Fruit fly (Drosophila melanogaster) whole organism, embryonic: ENCODE data around the gene CG13476.

Source experiments
- CG10267 ChIP-seq: fragments of 200-800 bp; sonication (Bioruptor generic); optimal IDR thresholded peaks from 2 replicates; lab custom pipeline; 2018; ENCODE audit warnings: missing biosample characterization, mild to moderate bottlenecking, missing genetic modification characterization, moderate library complexity
- CG10366 ChIP-seq: fragments of 200-800 bp; sonication (Bioruptor generic); IDR thresholded peaks from 2 replicates; pipeline ENCODE4 v1.3.6; 2022; ENCODE audit warnings: missing biosample characterization, missing genetic modification characterization
- CG11093 ChIP-seq: fragments of 200-800 bp; sonication (Bioruptor generic); IDR thresholded peaks from 3 replicates; pipeline ENCODE4 v1.3.6; 2022; ENCODE audit warnings: missing biosample characterization, missing genetic modification characterization
- CG12391 ChIP-seq: fragments of 200-800 bp; sonication (Bioruptor generic); optimal IDR thresholded peaks from 3 replicates; lab custom pipeline; 2018; ENCODE audit warnings: missing biosample characterization, mild to moderate bottlenecking, missing genetic modification characterization, moderate library complexity
- CG13424 ChIP-seq: fragments of 200-800 bp; sonication (Bioruptor generic); optimal IDR thresholded peaks from 2 replicates; lab custom pipeline; 2019; ENCODE audit warnings: missing biosample characterization, mild to moderate bottlenecking, missing genetic modification characterization, moderate library complexity
- CG14667 ChIP-seq: fragments of 200-800 bp; sonication (Bioruptor generic); IDR thresholded peaks from 2 replicates; pipeline ENCODE4 v1.3.6; 2022; ENCODE audit warnings: missing biosample characterization, missing genetic modification characterization
- CG15073 ChIP-seq: fragments of 200-800 bp; sonication (Bioruptor generic); optimal IDR thresholded peaks from 2 replicates; lab custom pipeline; 2016; ENCODE audit warnings: missing biosample characterization, missing genetic modification characterization
- CG15601 ChIP-seq: fragments of 200-800 bp; sonication (Bioruptor generic); optimal IDR thresholded peaks from 3 replicates; lab custom pipeline; 2019; ENCODE audit warnings: missing biosample characterization, mild to moderate bottlenecking, missing genetic modification characterization, moderate library complexity
- CG17359 ChIP-seq: fragments of 200-800 bp; sonication (Bioruptor generic); optimal IDR thresholded peaks from 3 replicates; lab custom pipeline; 2018; ENCODE audit warnings: missing biosample characterization, mild to moderate bottlenecking, missing genetic modification characterization, moderate library complexity
- CG2712 ChIP-seq: fragments of 200-800 bp; optimal IDR thresholded peaks from 3 replicates; lab custom pipeline; 2019; ENCODE audit warnings: missing biosample characterization, mild to moderate bottlenecking, missing genetic modification characterization, moderate library complexity
- CG3847 ChIP-seq: fragments of 200-800 bp; sonication (Bioruptor generic); IDR thresholded peaks from 2 replicates; pipeline ENCODE4 v1.3.6; 2022; ENCODE audit warnings: missing biosample characterization, missing genetic modification characterization
- CG4820 ChIP-seq: fragments of 200-800 bp; sonication (Bioruptor generic); optimal IDR thresholded peaks from 3 replicates; lab custom pipeline; 2016; ENCODE audit warnings: missing biosample characterization, missing genetic modification characterization
- CG6813 ChIP-seq: fragments of 200-800 bp; sonication (Bioruptor generic); optimal IDR thresholded peaks from 2 replicates; lab custom pipeline; 2017; ENCODE audit warnings: missing biosample characterization, missing genetic modification characterization, mild to moderate bottlenecking, moderate library complexity, missing genetic modification reagents
- CG7745 ChIP-seq: fragments of 200-800 bp; sonication (Bioruptor generic); optimal IDR thresholded peaks from 2 replicates; lab custom pipeline; 2018; ENCODE audit warnings: missing biosample characterization, mild to moderate bottlenecking, missing genetic modification characterization, moderate library complexity
- CG7928 ChIP-seq: fragments of 200-800 bp; sonication (Bioruptor generic); optimal IDR thresholded peaks from 2 replicates; lab custom pipeline; 2017; ENCODE audit warnings: missing biosample characterization, mild to moderate bottlenecking, missing genetic modification characterization
- CG8281 ChIP-seq: fragments of 200-800 bp; sonication (Bioruptor generic); optimal IDR thresholded peaks from 2 replicates; lab custom pipeline; 2018; ENCODE audit warnings: missing biosample characterization, mild to moderate bottlenecking, missing genetic modification characterization, moderate library complexity
- CG9797 ChIP-seq: fragments of 200-800 bp; sonication (Bioruptor generic); optimal IDR thresholded peaks from 3 replicates; lab custom pipeline; 2018; ENCODE audit warnings: missing biosample characterization, mild to moderate bottlenecking, missing genetic modification characterization
- Camta ChIP-seq: fragments of 200-800 bp; sonication (Bioruptor generic); optimal IDR thresholded peaks from 2 replicates; lab custom pipeline; 2016; ENCODE audit warnings: missing biosample characterization, missing genetic modification characterization
- Dad ChIP-seq: fragments of 200-800 bp; sonication (Bioruptor generic); optimal IDR thresholded peaks from 3 replicates; lab custom pipeline; 2016; ENCODE audit warnings: missing biosample characterization, missing genetic modification characterization
- Mes4 ChIP-seq: fragments of 200-800 bp; sonication (Bioruptor generic); optimal IDR thresholded peaks from 2 replicates; lab custom pipeline; 2016; ENCODE audit warnings: missing biosample characterization, missing genetic modification characterization
- Myb ChIP-seq: fragments of 200-800 bp; sonication (Bioruptor generic); optimal IDR thresholded peaks from 2 replicates; lab custom pipeline; 2016; ENCODE audit warnings: missing biosample characterization, missing genetic modification characterization
- Side ChIP-seq: fragments of 200-800 bp; sonication (Bioruptor generic); optimal IDR thresholded peaks from 2 replicates; lab custom pipeline; 2016; ENCODE audit warnings: missing biosample characterization, missing genetic modification characterization
- Sox100B ChIP-seq: fragments of 200-800 bp; sonication (Bioruptor generic); optimal IDR thresholded peaks from 3 replicates; lab custom pipeline; 2018; ENCODE audit warnings: missing biosample characterization, mild to moderate bottlenecking, missing genetic modification characterization
- Ssrp ChIP-seq: fragments of 200-800 bp; sonication (Bioruptor generic); optimal IDR thresholded peaks from 2 replicates; lab custom pipeline; 2018; ENCODE audit warnings: missing biosample characterization, mild to moderate bottlenecking, missing genetic modification characterization, moderate library complexity
- Vsx1 ChIP-seq: fragments of 200-800 bp; sonication (Bioruptor generic); optimal IDR thresholded peaks from 2 replicates; lab custom pipeline; 2017; ENCODE audit warnings: missing biosample characterization, mild to moderate bottlenecking, missing genetic modification characterization, missing genetic modification reagents
- bcd ChIP-seq: fragments of 200-800 bp; sonication (Bioruptor generic); optimal IDR thresholded peaks from 2 replicates; lab custom pipeline; 2017; ENCODE audit warnings: missing biosample characterization, mild to moderate bottlenecking, missing genetic modification characterization
- caup ChIP-seq: fragments of 200-800 bp; sonication (Bioruptor generic); optimal IDR thresholded peaks from 3 replicates; lab custom pipeline; 2017; ENCODE audit warnings: missing biosample characterization, mild to moderate bottlenecking, missing genetic modification characterization, moderate library complexity; ENCODE audit not compliant: severe bottlenecking
- chn ChIP-seq: fragments of 200-800 bp; sonication (Bioruptor generic); optimal IDR thresholded peaks from 2 replicates; lab custom pipeline; 2016; ENCODE audit warnings: missing biosample characterization, missing genetic modification characterization
- ci ChIP-seq: fragments of 200-800 bp; sonication (Bioruptor generic); IDR thresholded peaks from 3 replicates; pipeline ENCODE4 v1.3.6; 2022; ENCODE audit warnings: missing biosample characterization, missing genetic modification characterization
- croc ChIP-seq: fragments of 200-800 bp; sonication (Bioruptor generic); conservative IDR thresholded peaks from 3 replicates; pipeline ENCODE4 v1.3.6; 2022; ENCODE audit warnings: missing biosample characterization, missing genetic modification characterization
- cwo ChIP-seq: fragments of 200-800 bp; sonication (Bioruptor generic); optimal IDR thresholded peaks from 3 replicates; lab custom pipeline; 2017; ENCODE audit warnings: missing biosample characterization, missing genetic modification characterization, mild to moderate bottlenecking, moderate library complexity, missing genetic modification reagents
- dm ChIP-seq: fragments of 200-800 bp; sonication (Bioruptor generic); optimal IDR thresholded peaks from 3 replicates; lab custom pipeline; 2016; ENCODE audit warnings: missing biosample characterization, missing genetic modification characterization
- dmrt99B ChIP-seq: fragments of 200-800 bp; sonication (Bioruptor generic); optimal IDR thresholded peaks from 2 replicates; lab custom pipeline; 2018; ENCODE audit warnings: missing biosample characterization, mild to moderate bottlenecking, missing genetic modification characterization, moderate library complexity
- gfzf ChIP-seq: fragments of 200-800 bp; sonication (Bioruptor generic); optimal IDR thresholded peaks from 2 replicates; lab custom pipeline; 2016; ENCODE audit warnings: missing biosample characterization, mild to moderate bottlenecking, missing genetic modification characterization, moderate library complexity
- grau ChIP-seq: fragments of 200-800 bp; optimal IDR thresholded peaks from 3 replicates; lab custom pipeline; 2019; ENCODE audit warnings: missing biosample characterization, mild to moderate bottlenecking, missing genetic modification characterization, moderate library complexity
- h ChIP-seq: fragments of >200 bp; optimal IDR thresholded peaks from 2 replicates; lab custom pipeline; 2017
- ham ChIP-seq: fragments of 200-800 bp; sonication (Bioruptor generic); IDR thresholded peaks from 2 replicates; pipeline ENCODE4 v1.3.6; 2022; ENCODE audit warnings: missing biosample characterization, missing genetic modification characterization
- kah ChIP-seq: fragments of 200-800 bp; sonication (Bioruptor generic); optimal IDR thresholded peaks from 2 replicates; lab custom pipeline; 2018; ENCODE audit warnings: missing biosample characterization, mild to moderate bottlenecking, missing genetic modification characterization
- ken ChIP-seq: fragments of 200-800 bp; sonication (Bioruptor generic); IDR thresholded peaks from 3 replicates; pipeline ENCODE4 v1.3.6; 2022; ENCODE audit warnings: missing biosample characterization, missing genetic modification characterization
- kni ChIP-seq: fragments of 200-800 bp; sonication (Bioruptor generic); optimal IDR thresholded peaks from 3 replicates; lab custom pipeline; 2017; ENCODE audit warnings: mild to moderate bottlenecking, missing biosample characterization, missing genetic modification reagents, missing genetic modification characterization
- psq ChIP-seq: fragments of 200-800 bp; sonication (Bioruptor generic); optimal IDR thresholded peaks from 2 replicates; lab custom pipeline; 2017; ENCODE audit warnings: missing biosample characterization, missing genetic modification characterization
- repo ChIP-seq: fragments of 200-800 bp; sonication (Bioruptor generic); optimal IDR thresholded peaks from 2 replicates; lab custom pipeline; 2016; ENCODE audit warnings: missing biosample characterization, missing genetic modification characterization
- rib ChIP-seq: fragments of 200-800 bp; sonication (Bioruptor generic); IDR thresholded peaks from 2 replicates; pipeline ENCODE4 v1.3.6; 2022; ENCODE audit warnings: missing biosample characterization, missing genetic modification characterization
- run ChIP-seq: fragments of 200-800 bp; sonication (Bioruptor generic); optimal IDR thresholded peaks from 3 replicates; lab custom pipeline; 2018; ENCODE audit warnings: missing biosample characterization, mild to moderate bottlenecking, missing genetic modification characterization
- sc ChIP-seq, 3 experiments: fragments of >200 bp in 2 of 3; fragments of 200-800 bp in 1 of 3; sonication (Bioruptor generic) in 1 of 3; optimal IDR thresholded peaks; 2 replicates in 2 of 3; 3 replicates in 1 of 3; lab custom pipeline; 2017; ENCODE audit warnings: mild to moderate bottlenecking in 1 of 3, missing biosample characterization in 1 of 3, missing genetic modification characterization in 1 of 3, missing genetic modification reagents in 1 of 3
- sens ChIP-seq: fragments of 200-800 bp; sonication (Bioruptor generic); peaks from one replicate; lab custom pipeline; 2016; ENCODE audit warnings: missing biosample characterization, missing genetic modification characterization
- slp2 ChIP-seq: fragments of 200-800 bp; sonication (Bioruptor generic); optimal IDR thresholded peaks from 2 replicates; lab custom pipeline; 2016; ENCODE audit warnings: missing biosample characterization, missing genetic modification characterization
- tgo ChIP-seq: fragments of 200-800 bp; sonication (Bioruptor generic); IDR thresholded peaks from 3 replicates; pipeline ENCODE4 v1.3.6; 2022; ENCODE audit warnings: missing biosample characterization, missing genetic modification characterization
- unpg ChIP-seq: fragments of 200-800 bp; sonication (Bioruptor generic); optimal IDR thresholded peaks from 3 replicates; lab custom pipeline; 2018; ENCODE audit warnings: missing biosample characterization, mild to moderate bottlenecking, missing genetic modification characterization, moderate library complexity
- wdn ChIP-seq: fragments of 200-800 bp; sonication (Bioruptor generic); IDR thresholded peaks from 2 replicates; pipeline ENCODE4 v1.3.6; 2022; ENCODE audit warnings: missing biosample characterization, missing genetic modification characterization

The CG13476 gene

dm6 chr3L:14665802-14666351 is 39.4 kb upstream of the CG13476 start (continued):
- peak; percentile 88 for TF ChIP-seq Mes4
- TF ChIP-seq sc (optimal IDR thresholded peaks at IDR 0.05; lab: Kevin White, UChicago) = no peak
- peak; percentile 83 for TF ChIP-seq sc (GFP tag; optimal IDR thresholded peaks at IDR 0.05; lab: Kevin White, UChicago)
- TF ChIP-seq CG2712 (tag; lab: Kevin White, UChicago) = peak; percentile 94
- TF ChIP-seq Sox100B (GFP tag; lab: Kevin White, UChicago) = peak; percentile 80
- TF ChIP-seq slp2 = peak; percentile 88
- peak; percentile 85 for TF ChIP-seq tgo (GFP tag; lab: Robert Waterston, UW)
- peak; percentile 51 for TF ChIP-seq CG7928 (GFP tag; lab: Kevin White, UChicago)
- peak; percentile 78; the same call in 2 of the 3 replicates for TF ChIP-seq CG11093
- peak; percentile 83 for TF ChIP-seq dm
- peak; percentile 95 for TF ChIP-seq ci
- peak; percentile 26 for TF ChIP-seq CG7745 (tag; lab: Kevin White, UChicago)
- peak; percentile 87 for TF ChIP-seq repo (GFP tag; lab: Kevin White, UChicago)
- TF ChIP-seq h (lab: Kevin White, UChicago) = no peak
- TF ChIP-seq CG3847 (GFP tag; lab: Robert Waterston, UW) = peak; percentile 76
- TF ChIP-seq CG12391 (tag; lab: Kevin White, UChicago) = peak; percentile 93
- TF ChIP-seq dmrt99B (tag; lab: Kevin White, UChicago) = peak; percentile 91
- TF ChIP-seq unpg (GFP tag; lab: Kevin White, UChicago) = peak; percentile 92
- TF ChIP-seq wdn (GFP tag; lab: Robert Waterston, UW) = peak; percentile 65
- no peak for TF ChIP-seq ham (GFP tag; lab: Robert Waterston, UW)
- peak; percentile 89 for TF ChIP-seq Dad (GFP tag; lab: Kevin White, UChicago)
- peak; percentile 79 for TF ChIP-seq croc (GFP tag; lab: Robert Waterston, UW)
- TF ChIP-seq CG17359 (tag; lab: Kevin White, UChicago) = peak; percentile 92
- peak; percentile 90 for TF ChIP-seq CG15601 (tag; lab: Kevin White, UChicago)
- TF ChIP-seq sens = peak; percentile 99
- peak; percentile 91 for TF ChIP-seq CG4820 (GFP tag; lab: Kevin White, UChicago)
- TF ChIP-seq caup (GFP tag; lab: Kevin White, UChicago) = peak; percentile 90
- peak; percentile 23 for TF ChIP-seq kni (GFP tag; lab: Kevin White, UChicago)
- TF ChIP-seq CG10366 = peak; percentile 81
- peak; percentile 84 for TF ChIP-seq run
- TF ChIP-seq CG14667 (GFP tag; lab: Robert Waterston, UW) = peak; percentile 87
- peak; percentile 75 for TF ChIP-seq Vsx1 (GFP tag; lab: Kevin White, UChicago)
- peak; percentile 85 for TF ChIP-seq Ssrp (tag; lab: Kevin White, UChicago)
- TF ChIP-seq CG10267 (tag; lab: Kevin White, UChicago) = peak; percentile 85
- TF ChIP-seq psq (GFP tag; lab: Kevin White, UChicago) = peak; percentile 54
- TF ChIP-seq rib (GFP tag; lab: Robert Waterston, UW) = peak; percentile 57
- peak; percentile 91 for TF ChIP-seq CG13424 (tag; lab: Kevin White, UChicago)
- TF ChIP-seq CG8281 (tag; lab: Kevin White, UChicago) = peak; percentile 70
- peak; percentile 89 for TF ChIP-seq grau (tag; lab: Kevin White, UChicago)
- TF ChIP-seq bcd = peak; percentile 88
- TF ChIP-seq CG15073 (GFP tag; lab: Kevin White, UChicago) = peak; percentile 45
- peak; percentile 25 for TF ChIP-seq CG9797 (GFP tag; lab: Kevin White, UChicago)
- peak; percentile 85 for TF ChIP-seq Camta (GFP tag; lab: Kevin White, UChicago)
- TF ChIP-seq kah = peak; percentile 81
- TF ChIP-seq ken (GFP tag; lab: Robert Waterston, UW) = peak; percentile 81
- no peak for TF ChIP-seq gfzf (GFP tag; lab: Kevin White, UChicago)
- TF ChIP-seq chn (GFP tag; lab: Kevin White, UChicago) = peak; percentile 90
- TF ChIP-seq cwo (GFP tag; lab: Kevin White, UChicago) = peak; percentile 76
- TF ChIP-seq Side = peak; percentile 85
- TF ChIP-seq Myb = peak; percentile 65
- peak; percentile 78 for TF ChIP-seq CG6813 (GFP tag; lab: Kevin White, UChicago)
